Worm (Caenorhabditis elegans): ENCODE measurements around the gene C43H6.6.

The C43H6.6 gene

DNA sequence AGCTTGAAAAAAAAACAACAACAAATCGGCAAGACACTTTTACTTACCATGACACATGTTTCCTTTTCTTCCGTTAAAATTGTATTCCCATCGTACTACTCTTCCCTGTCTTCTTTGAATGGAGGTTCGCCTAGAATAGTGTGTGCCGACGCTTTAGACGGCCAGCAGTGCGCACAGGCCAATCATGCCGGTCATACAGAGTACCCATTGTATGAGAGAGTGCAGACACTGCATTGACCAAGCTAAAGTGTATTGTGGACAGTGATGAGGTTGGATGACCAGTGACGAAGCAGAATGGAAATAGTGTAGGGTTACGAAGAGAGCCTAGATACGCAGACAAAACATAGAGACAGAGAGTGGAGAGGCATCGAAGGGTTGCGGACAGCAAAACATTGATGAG lies 6.8 kb downstream of the C43H6.6 start, which contains the start of gene dhhc-9 (continued):
- no peak for TF ChIP-seq zfp-2 (tag; optimal IDR thresholded peaks at IDR 0.05)
- no peak for TF ChIP-seq lin-1 (GFP tag; IDR thresholded peaks at IDR 0.05)
- TF ChIP-seq F49E8.2 (tag; optimal IDR thresholded peaks at IDR 0.05; ENCODE audit: borderline replicate concordance) = no peak
- no peak for TF ChIP-seq ZK546.5 (tag; optimal IDR thresholded peaks at IDR 0.05)
- TF ChIP-seq aly-2 (tag; optimal IDR thresholded peaks at IDR 0.05) = no peak
- TF ChIP-seq dmd-6 (GFP tag; IDR thresholded peaks at IDR 0.05) = peak; percentile 40
- no peak for TF ChIP-seq mdt-29 (GFP tag; IDR thresholded peaks at IDR 0.05)
- TF ChIP-seq nhr-102 (tag; optimal IDR thresholded peaks at IDR 0.05) = no peak
- peak; percentile 58; the same call in 1 of the 2 replicates for TF ChIP-seq nhr-41 (GFP tag; IDR thresholded peaks at IDR 0.05)
- no peak for TF ChIP-seq aha-1 (tag)
- TF ChIP-seq nhr-76 (tag; optimal IDR thresholded peaks at IDR 0.05) = no peak
- no peak for TF ChIP-seq zag-1 (tag; optimal IDR thresholded peaks at IDR 0.05)
- TF ChIP-seq spr-1 (tag; optimal IDR thresholded peaks at IDR 0.05) = peak; percentile 17
- TF ChIP-seq skn-1 (tag; optimal IDR thresholded peaks at IDR 0.05) = no peak
- no peak for TF ChIP-seq F26F4.8 (GFP tag; conservative IDR thresholded peaks at IDR 0.05)
- no peak for TF ChIP-seq saeg-2 (GFP tag; IDR thresholded peaks at IDR 0.05)
- TF ChIP-seq pha-4 (GFP tag; IDR thresholded peaks at IDR 0.05) = no peak
- TF ChIP-seq pha-4 (tag; optimal IDR thresholded peaks at IDR 0.05) = no peak
- no peak for TF ChIP-seq R02D3.7 (tag; optimal IDR thresholded peaks at IDR 0.05)
- peak in 1 of 2 experiments; percentile 11 for TF ChIP-seq mdl-1 (tag; optimal IDR thresholded peaks at IDR 0.05)
- TF ChIP-seq ceh-82 (tag; optimal IDR thresholded peaks at IDR 0.05) = no peak
- TF ChIP-seq dve-1 (tag; optimal IDR thresholded peaks at IDR 0.05; ENCODE audit: insufficient read depth) = peak; percentile 50
- TF ChIP-seq tag-97 (GFP tag; IDR thresholded peaks at IDR 0.05) = no peak
- TF ChIP-seq pqm-1 (tag; optimal IDR thresholded peaks at IDR 0.05) = no peak
- no peak for TF ChIP-seq zfp-3 (GFP tag; conservative IDR thresholded peaks at IDR 0.05)
- TF ChIP-seq ceh-62 (tag; optimal IDR thresholded peaks at IDR 0.05) = no peak
- no peak for TF ChIP-seq madf-9 (GFP tag; conservative IDR thresholded peaks at IDR 0.05)

DNA sequence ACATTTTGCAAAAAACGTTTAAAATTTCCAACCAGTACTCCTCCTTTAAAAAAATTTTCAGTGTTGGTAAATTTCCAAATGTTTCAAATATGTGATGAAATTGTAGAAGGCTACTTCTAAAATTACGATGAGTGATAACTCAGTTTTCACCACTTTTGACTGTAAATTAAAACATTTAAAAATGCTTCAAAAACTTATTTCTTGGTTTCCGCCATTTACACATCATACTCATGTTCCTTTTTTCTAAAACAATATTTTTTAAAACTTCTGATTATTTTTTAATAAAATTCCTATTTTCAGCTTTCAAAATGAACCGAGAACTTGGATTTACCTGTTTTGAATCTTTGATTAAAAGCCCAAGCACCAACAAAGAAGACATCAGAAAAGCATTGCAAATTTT lies 8.6 kb downstream of the C43H6.6 start, which contains the start of gene C43H6.4:
TSS of gene C43H6.4 (plus strand) at position 301 of the 400 bp plus-strand sequence.
- TF ChIP-seq ces-1 (GFP tag; optimal IDR thresholded peaks at IDR 0.05) (no peak), duxl-1 (tag; optimal IDR thresholded peaks at IDR 0.05; ENCODE audit: poor library complexity) (no peak), ctbp-1 (GFP tag; IDR thresholded peaks at IDR 0.05) (no peak), dmd-9 (GFP tag; IDR thresholded peaks at IDR 0.05) (no peak), ceh-62 (tag; optimal IDR thresholded peaks at IDR 0.05) (no peak), spr-3 (GFP tag; optimal IDR thresholded peaks at IDR 0.05) (no peak), nhr-42 (GFP tag; IDR thresholded peaks at IDR 0.05) (no peak), dmd-6 (GFP tag; IDR thresholded peaks at IDR 0.05) (no peak), fos-1 (tag; optimal IDR thresholded peaks at IDR 0.05) (no peak), nhr-77 (tag; optimal IDR thresholded peaks at IDR 0.05) (no peak), spr-1 (tag; optimal IDR thresholded peaks at IDR 0.05) (no peak), jun-1 (tag; optimal IDR thresholded peaks at IDR 0.05) (no peak), lir-3 (tag; optimal IDR thresholded peaks at IDR 0.05) (no peak), lin-1 (GFP tag; IDR thresholded peaks at IDR 0.05) (no peak), mxl-3 (GFP tag; optimal IDR thresholded peaks at IDR 0.05) (no peak), dpl-1 (GFP tag; optimal IDR thresholded peaks at IDR 0.05) (no peak)

DNA sequence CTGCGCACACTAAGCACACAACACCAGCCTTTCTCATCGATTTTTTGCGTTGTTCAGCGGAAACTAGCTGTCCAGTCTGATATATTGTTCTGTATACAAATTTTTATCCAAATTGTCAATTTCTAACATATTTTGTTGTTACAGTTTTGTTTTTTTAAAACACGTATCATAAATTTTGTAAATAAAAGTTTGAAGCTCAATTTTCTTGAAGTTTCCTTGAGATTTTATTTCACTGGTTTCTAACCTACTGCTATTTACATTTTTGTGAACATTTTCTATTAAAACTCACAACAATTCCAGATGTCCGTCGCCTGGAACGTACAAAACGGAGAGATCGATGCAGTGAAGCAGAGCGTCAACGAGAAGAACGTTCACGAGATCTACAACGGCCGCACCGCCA lies 12.1 kb downstream of the C43H6.6 start, which contains the start of gene mtpn-1:
TSS of gene mtpn-1 (plus strand) at position 301 of the 400 bp plus-strand sequence.
- peak; percentile 27 for TF ChIP-seq aha-1 (tag)
- no peak for TF ChIP-seq unc-39 (tag; optimal IDR thresholded peaks at IDR 0.05)

Data from whole organism, L4 larva.